3 worm cellular contexts compared by ENCODE assay signal in the genomic region with DNA sequence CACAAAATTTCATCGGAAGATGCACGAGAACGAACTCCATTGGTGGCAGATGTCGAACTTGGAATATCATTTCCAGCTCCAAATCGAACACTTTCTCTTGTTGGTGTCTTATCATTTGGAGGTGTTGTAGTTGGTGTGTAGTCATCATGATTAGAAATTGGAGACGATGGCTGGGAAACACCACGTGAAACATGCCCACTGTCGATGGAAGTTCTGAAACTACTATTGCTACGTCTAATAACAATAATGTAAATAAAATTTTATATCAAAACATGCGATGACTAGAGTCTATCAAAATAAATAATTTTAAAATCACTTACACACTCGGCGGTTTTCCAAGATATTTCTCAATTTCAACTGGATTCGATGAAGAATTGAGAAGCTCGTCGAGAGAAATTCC.
A peak's percentile ranks its signal among the peaks of the same experiment; 100 is the strongest.
TF ChIP-seq lines count a peak whose summit lies in the region.

No protein-coding gene starts in this region.

TF ChIP-seq in whole organism, L3 larva, 47 proteins besides CTCF, POLR2A, EP300 and RAD21:
- TF ChIP-seq nfya-1 (tag; optimal IDR thresholded peaks at IDR 0.05; lab: Kevin White, UChicago; ENCODE audit: insufficient read depth) (no peak), unc-39 (tag; optimal IDR thresholded peaks at IDR 0.05; lab: Kevin White, UChicago) (no peak), mml-1 (tag; optimal IDR thresholded peaks at IDR 0.05; lab: Kevin White, UChicago) (no peak), mdl-1 (tag; optimal IDR thresholded peaks at IDR 0.05; lab: Kevin White, UChicago) (no peak), lsy-12 (tag; optimal IDR thresholded peaks at IDR 0.05; lab: Kevin White, UChicago) (no peak), nhr-43 (tag; optimal IDR thresholded peaks at IDR 0.05; lab: Kevin White, UChicago; ENCODE audit: poor library complexity, severe bottlenecking) (peak; percentile 55), elt-2 (tag; optimal IDR thresholded peaks at IDR 0.05; lab: Kevin White, UChicago) (peak; percentile 4), nhr-28 (tag; optimal IDR thresholded peaks at IDR 0.05; lab: Kevin White, UChicago) (no peak)

TF ChIP-seq in whole organism, L4 larva, 104 proteins besides CTCF, POLR2A, EP300 and RAD21:
- TF ChIP-seq nhr-10 (tag; optimal IDR thresholded peaks at IDR 0.05; lab: Kevin White, UChicago) = no peak
- TF ChIP-seq nhr-77 (tag; optimal IDR thresholded peaks at IDR 0.05; lab: Kevin White, UChicago) = peak; percentile 31
- peak; percentile 64 for TF ChIP-seq nhr-28 (tag; optimal IDR thresholded peaks at IDR 0.05; lab: Kevin White, UChicago)
- TF ChIP-seq T20F7.1 (GFP tag; optimal IDR thresholded peaks at IDR 0.05; lab: Kevin White, UChicago) = peak; percentile 47

TF ChIP-seq in whole organism, young adult, 124 proteins besides CTCF, POLR2A, EP300 and RAD21:
- no peak for TF ChIP-seq lag-1 (GFP tag; IDR thresholded peaks at IDR 0.05; lab: Robert Waterston, UW)
- 0 out of 2 replicates have a peak, but pooled peaks have one; percentile 17 for TF ChIP-seq attf-6 (GFP tag; IDR thresholded peaks at IDR 0.05; lab: Robert Waterston, UW)
- 0 out of 2 replicates have a peak, but pooled peaks have one; percentile 77 for TF ChIP-seq F37B4.10 (GFP tag; IDR thresholded peaks at IDR 0.05; lab: Robert Waterston, UW)
